Worm (Caenorhabditis elegans): Measurements from ENCODE around the gene col-148.

DNA sequence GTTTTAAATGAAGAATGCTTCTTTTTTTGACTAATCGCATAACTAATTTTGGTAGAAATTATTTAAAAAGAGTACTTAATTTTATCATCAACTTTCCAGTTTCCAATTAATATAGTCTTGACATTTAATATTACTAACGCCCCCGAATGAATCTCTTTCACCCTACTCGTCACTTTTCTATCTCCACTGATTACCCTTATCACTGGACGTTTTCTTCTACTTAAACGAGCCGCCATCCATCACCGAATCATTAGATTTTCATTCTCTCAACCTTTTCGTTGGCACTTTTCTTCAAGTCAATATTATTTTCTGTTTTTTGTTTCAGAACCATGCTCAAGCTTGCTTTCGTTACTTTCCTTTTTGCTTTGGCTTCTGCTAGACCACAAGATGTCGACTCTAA is 36.0 kb downstream of the col-148 start, which contains the start of gene lys-1:
- TF ChIP-seq ama-1 (optimal IDR thresholded peaks at IDR 0.05): no peak
- TF ChIP-seq nhr-28 (tag; optimal IDR thresholded peaks at IDR 0.05): no peak
- no peak for TF ChIP-seq rnt-1 (tag; optimal IDR thresholded peaks at IDR 0.05)
- no peak for TF ChIP-seq elt-3 (tag; optimal IDR thresholded peaks at IDR 0.05)
- no peak for TF ChIP-seq snpc-4 (tag; optimal IDR thresholded peaks at IDR 0.05)
- no peak for TF ChIP-seq nhr-77 (tag; optimal IDR thresholded peaks at IDR 0.05)
- no peak for TF ChIP-seq lin-15B (tag; optimal IDR thresholded peaks at IDR 0.05)
- no peak for TF ChIP-seq mdl-1 (tag; optimal IDR thresholded peaks at IDR 0.05)
- TF ChIP-seq lin-13 (GFP tag; optimal IDR thresholded peaks at IDR 0.05): no peak
